Worm (Caenorhabditis elegans): Measurements from ENCODE around the gene F33A8.4.

F33A8.4 gene

ce11 chrII:11052526-11052925 is 3.7 kb upstream of the F33A8.4 start:
- TF ChIP-seq him-1 (tag; optimal IDR thresholded peaks at IDR 0.05): no peak
- TF ChIP-seq W03F9.2 (tag; optimal IDR thresholded peaks at IDR 0.05): no peak
- no peak for TF ChIP-seq dao-5 (tag; optimal IDR thresholded peaks at IDR 0.05)

DNA sequence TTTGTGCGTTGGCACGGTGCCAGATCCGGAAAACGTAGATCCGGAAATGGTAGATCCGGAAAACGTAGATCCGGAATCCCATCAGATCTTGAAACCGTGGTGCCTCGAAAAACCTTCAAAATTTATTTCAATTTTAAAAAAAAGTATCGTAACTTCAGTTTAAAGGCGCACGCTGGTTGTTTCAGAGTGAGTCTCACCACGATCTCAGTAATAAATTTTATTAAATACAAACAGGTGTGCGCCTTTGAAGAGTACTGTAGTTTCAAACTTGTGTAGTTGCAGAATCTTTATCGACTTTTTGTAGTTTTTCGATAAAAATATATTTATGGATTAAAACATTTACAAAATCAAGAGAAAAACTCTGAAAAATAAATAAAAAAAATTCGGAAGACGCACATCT is 1.8 kb upstream of the F33A8.4 start:
- TF ChIP-seq W03F9.2 (tag; optimal IDR thresholded peaks at IDR 0.05): peak; percentile 55
- TF ChIP-seq dao-5 (tag; optimal IDR thresholded peaks at IDR 0.05): no peak
- TF ChIP-seq him-1 (tag; optimal IDR thresholded peaks at IDR 0.05): no peak

DNA sequence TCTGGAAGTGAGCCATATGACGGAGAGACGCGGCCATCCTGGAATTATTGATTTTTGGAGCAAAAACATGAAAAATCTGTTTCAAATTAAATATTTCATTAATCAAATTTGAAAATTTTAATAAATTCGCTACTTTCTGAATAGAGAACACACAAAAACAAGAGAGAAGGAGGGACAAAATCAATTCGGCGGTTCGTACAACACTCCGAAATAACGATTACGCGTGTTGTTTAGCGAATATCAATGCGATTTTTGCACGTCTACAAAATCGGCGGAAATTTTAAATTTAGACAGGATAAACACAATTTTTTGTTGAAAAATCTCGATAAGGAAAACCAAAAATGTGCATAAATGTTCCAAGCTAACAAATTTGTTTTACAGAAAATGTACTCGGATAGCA is 1.0 kb upstream of the F33A8.4 start, which contains the start of the genes sdhd-1 and ilkp-1:
Gene sdhd-1, minus strand, starts transcription at position 38 of the 400 bp plus-strand sequence.
Gene ilkp-1, plus strand, starts transcription at position 380 of the 400 bp plus-strand sequence.
- TF ChIP-seq W03F9.2 (tag; optimal IDR thresholded peaks at IDR 0.05) (no peak), him-1 (tag; optimal IDR thresholded peaks at IDR 0.05) (no peak), dao-5 (tag; optimal IDR thresholded peaks at IDR 0.05) (no peak)

DNA sequence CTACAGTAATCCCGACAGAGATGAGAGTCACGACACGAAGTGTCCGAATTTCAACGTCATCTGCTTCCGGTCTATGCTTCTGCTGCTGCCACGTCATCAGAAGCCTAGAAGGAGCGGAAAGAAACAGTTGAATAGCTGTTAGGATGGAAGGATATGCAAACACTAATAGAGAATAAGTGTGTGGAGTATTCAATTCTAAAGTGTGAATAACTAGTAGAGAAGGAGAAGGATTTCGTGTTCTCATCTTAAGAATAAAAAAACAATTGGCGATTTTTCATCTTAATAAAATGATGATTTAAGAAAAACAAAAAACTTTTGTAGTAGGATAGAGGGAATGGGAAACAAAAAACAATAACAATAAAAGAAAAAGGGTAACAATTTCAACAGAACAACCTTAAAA is 3.0 kb downstream of the F33A8.4 start, which contains the start of gene col-83:
Gene col-83, minus strand, starts transcription at position 101 of the 400 bp plus-strand sequence.
- TF ChIP-seq him-1 (tag; optimal IDR thresholded peaks at IDR 0.05): no peak
- no peak for TF ChIP-seq dao-5 (tag; optimal IDR thresholded peaks at IDR 0.05)
- no peak for TF ChIP-seq W03F9.2 (tag; optimal IDR thresholded peaks at IDR 0.05)

- TF ChIP-seq W03F9.2 (tag; optimal IDR thresholded peaks at IDR 0.05) (no peak), him-1 (tag; optimal IDR thresholded peaks at IDR 0.05) (no peak), dao-5 (tag; optimal IDR thresholded peaks at IDR 0.05) (no peak)
Observed at ce11 chrII:11044193-11044568, 4.6 kb downstream of the F33A8.4 start.

DNA sequence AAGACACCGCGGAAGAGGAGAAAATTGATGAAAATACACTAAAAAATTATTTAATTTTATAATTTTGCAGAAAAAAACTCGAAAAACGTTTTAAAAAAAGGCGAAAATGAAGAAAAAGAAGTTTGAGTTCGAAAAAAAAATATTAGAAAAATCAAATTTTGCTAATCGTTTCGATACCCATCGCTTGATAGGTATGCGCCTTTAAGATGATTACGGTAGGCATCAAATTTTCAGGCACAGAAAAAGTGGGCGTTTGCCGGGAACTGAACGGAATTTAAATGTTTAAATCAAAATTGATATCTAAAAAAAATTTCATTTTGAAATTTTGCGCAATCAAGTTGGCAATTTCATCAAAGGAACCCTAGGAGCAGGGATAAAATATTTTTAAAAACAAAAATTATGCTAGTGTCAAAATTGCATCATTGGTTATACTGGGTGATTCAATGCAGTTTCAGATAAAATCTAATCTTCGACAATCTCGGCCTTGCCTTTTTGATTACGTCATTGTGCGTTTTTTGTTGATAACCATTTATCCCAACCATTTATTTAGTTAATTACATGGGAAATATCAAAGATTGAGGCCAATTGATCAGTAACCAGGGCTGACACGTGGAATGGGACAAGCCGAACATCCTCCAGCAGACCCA is 5.2 kb downstream of the F33A8.4 start:
- TF ChIP-seq him-1 (tag; optimal IDR thresholded peaks at IDR 0.05) (no peak), dao-5 (tag; optimal IDR thresholded peaks at IDR 0.05) (no peak), W03F9.2 (tag; optimal IDR thresholded peaks at IDR 0.05) (no peak)

- TF ChIP-seq him-1 (tag; optimal IDR thresholded peaks at IDR 0.05) (peak; percentile 68), dao-5 (tag; optimal IDR thresholded peaks at IDR 0.05) (no peak)
Observed at ce11 chrII:11042878-11043331, 5.9 kb downstream of the F33A8.4 start.

ce11 chrII:11041846-11042262 is 7.0 kb downstream of the F33A8.4 start:
- TF ChIP-seq W03F9.2 (tag; optimal IDR thresholded peaks at IDR 0.05): no peak
- TF ChIP-seq him-1 (tag; optimal IDR thresholded peaks at IDR 0.05): peak; percentile 12

DNA sequence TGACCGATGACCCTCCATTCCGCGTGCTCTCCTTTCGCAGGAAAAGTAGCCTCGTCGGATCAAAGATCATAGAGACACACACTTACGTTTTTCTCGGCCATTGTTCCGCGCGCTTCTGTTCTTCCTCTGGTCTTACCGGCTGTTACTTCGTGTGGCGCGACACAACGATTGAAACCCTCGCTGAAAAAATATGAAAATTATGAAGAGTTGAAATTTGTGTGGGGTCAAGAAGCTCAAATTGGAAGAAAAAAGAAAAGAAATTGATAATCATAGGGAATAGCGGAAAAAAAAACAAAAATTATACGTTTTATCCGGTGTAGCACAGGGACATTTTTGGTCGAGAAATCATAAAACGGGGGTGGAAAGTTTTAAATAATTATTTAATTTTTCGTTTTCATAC is 7.8 kb downstream of the F33A8.4 start, which contains the start of gene cey-1:
Gene cey-1, minus strand, starts transcription at position 180 of the 400 bp plus-strand sequence.
- no peak for TF ChIP-seq W03F9.2 (tag; optimal IDR thresholded peaks at IDR 0.05)
- TF ChIP-seq him-1 (tag; optimal IDR thresholded peaks at IDR 0.05): no peak

DNA sequence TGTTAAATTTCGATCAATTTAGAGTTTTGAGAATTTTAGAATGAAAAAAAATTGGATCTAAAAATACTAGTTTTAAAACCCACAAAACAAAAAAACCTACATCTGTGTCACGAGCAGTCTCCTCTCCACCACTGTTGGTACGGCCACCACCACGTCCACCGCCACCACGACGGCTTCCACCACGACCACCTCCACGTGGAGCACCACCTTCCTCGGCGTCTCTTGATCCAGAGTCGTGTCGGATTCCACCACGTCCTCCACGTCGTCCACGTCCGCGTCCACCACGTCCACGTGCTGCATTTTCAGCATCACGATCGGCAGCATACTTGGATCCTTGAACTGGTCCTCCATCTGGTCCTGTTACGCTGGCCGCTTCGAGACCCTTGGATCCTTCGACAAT is 8.7 kb downstream of the F33A8.4 start:
- TF ChIP-seq him-1 (tag; optimal IDR thresholded peaks at IDR 0.05) (no peak), dao-5 (tag; optimal IDR thresholded peaks at IDR 0.05) (no peak), W03F9.2 (tag; optimal IDR thresholded peaks at IDR 0.05) (no peak)

DNA sequence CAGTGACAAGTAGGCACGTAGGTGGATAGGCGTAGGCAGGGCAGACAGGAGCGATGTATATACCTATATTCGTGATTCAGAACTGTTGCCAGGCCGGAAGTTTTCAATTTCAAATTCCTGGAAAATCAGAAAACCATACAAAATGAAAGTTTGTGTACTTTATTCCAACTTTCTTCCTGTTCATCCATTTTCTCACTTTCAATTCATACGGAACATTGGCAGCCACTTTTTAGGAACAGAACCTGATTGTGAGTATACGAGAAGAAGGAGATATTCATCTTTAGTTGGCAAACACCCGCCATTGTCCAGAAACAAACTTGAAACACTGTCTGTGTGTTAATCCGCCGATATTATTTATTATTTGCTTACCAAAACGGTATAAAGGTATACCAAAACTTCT is 13.1 kb downstream of the F33A8.4 start, which contains the start of gene srlf-15:
Gene srlf-15, plus strand, starts transcription at position 301 of the 400 bp plus-strand sequence.
- no peak for TF ChIP-seq dao-5 (tag; optimal IDR thresholded peaks at IDR 0.05)
- TF ChIP-seq W03F9.2 (tag; optimal IDR thresholded peaks at IDR 0.05): no peak
- TF ChIP-seq him-1 (tag; optimal IDR thresholded peaks at IDR 0.05): no peak

DNA sequence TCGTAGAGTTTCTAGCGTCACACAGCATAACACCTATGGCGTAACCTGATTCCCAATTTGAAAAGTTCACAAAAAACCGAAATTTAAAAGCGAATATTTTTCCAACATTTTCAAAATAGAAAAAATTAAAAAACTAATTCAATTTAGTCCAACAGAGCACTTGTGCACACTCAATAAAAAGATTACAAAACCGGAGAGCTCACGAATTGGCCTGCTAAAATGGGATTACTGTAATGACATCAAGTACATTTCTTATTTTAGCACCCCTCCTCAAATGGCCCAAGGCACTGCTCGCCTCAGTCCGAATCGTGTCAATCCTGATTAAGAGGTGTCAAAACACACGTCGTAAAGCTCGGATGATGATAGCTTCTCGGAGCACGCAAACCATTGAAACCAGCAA is 16.0 kb downstream of the F33A8.4 start:
- TF ChIP-seq him-1 (tag; optimal IDR thresholded peaks at IDR 0.05) (no peak), W03F9.2 (tag; optimal IDR thresholded peaks at IDR 0.05) (no peak), dao-5 (tag; optimal IDR thresholded peaks at IDR 0.05) (no peak)

- TF ChIP-seq him-1 (tag; optimal IDR thresholded peaks at IDR 0.05) (no peak), W03F9.2 (tag; optimal IDR thresholded peaks at IDR 0.05) (no peak), dao-5 (tag; optimal IDR thresholded peaks at IDR 0.05) (no peak)
Observed at ce11 chrII:11030297-11030696, 18.5 kb downstream of the F33A8.4 start, which contains the start of gene nlp-18. TSS of gene nlp-18 (minus strand) at chrII:11030397.

DNA sequence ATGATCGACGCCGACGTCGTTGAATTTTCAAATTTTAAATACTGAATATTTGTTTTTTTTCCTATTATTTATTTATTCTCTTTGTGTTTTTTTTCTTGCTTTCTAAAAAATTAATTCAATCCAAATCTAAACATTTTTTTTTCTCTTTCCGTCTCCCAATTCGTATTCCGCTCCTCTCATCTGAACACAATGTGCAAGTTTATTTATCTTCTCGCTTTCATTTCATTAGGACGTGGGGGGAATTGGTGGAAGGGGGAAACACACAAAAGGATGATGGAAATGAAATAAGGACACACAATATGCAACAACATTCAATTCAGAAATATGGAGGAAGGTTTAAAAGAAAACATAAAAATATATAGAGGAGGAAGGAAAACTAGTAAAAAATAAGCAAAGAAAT is 21.1 kb downstream of the F33A8.4 start:
- TF ChIP-seq dao-5 (tag; optimal IDR thresholded peaks at IDR 0.05) (no peak), him-1 (tag; optimal IDR thresholded peaks at IDR 0.05) (no peak), W03F9.2 (tag; optimal IDR thresholded peaks at IDR 0.05) (no peak)

ce11 chrII:11025566-11025965 is 23.3 kb downstream of the F33A8.4 start, which contains the start of gene F33A8.7:
TSS of gene F33A8.7 (minus strand) at chrII:11025666.
- TF ChIP-seq dao-5 (tag; optimal IDR thresholded peaks at IDR 0.05) (no peak), him-1 (tag; optimal IDR thresholded peaks at IDR 0.05) (no peak), W03F9.2 (tag; optimal IDR thresholded peaks at IDR 0.05) (no peak)

Data from whole organism, L4/young adult.